Worm (Caenorhabditis elegans) whole organism, young adult: ENCODE measurements around the gene asp-8.

Experiments used
- B0261.1 ChIP-seq: sonication (generic microtip); optimal IDR thresholded peaks from 2 replicates; lab custom pipeline; 2016; ENCODE audit warnings: mild to moderate bottlenecking, missing genetic modification characterization, moderate library complexity, missing compliant biosample characterization
- B0336.3 ChIP-seq: fragments of 200-800 bp; sonication (Bioruptor generic); IDR thresholded peaks from 2 replicates; pipeline ENCODE4 v1.3.6; 2022; ENCODE audit warnings: missing genetic modification characterization, missing compliant biosample characterization
- F10E7.11 ChIP-seq: sonication (generic microtip); optimal IDR thresholded peaks from 2 replicates; lab custom pipeline; 2017; ENCODE audit warnings: mild to moderate bottlenecking, missing genetic modification characterization, moderate library complexity, missing compliant biosample characterization
- F23B12.7 ChIP-seq: sonication (generic microtip); optimal IDR thresholded peaks from 2 replicates; lab custom pipeline; 2017; ENCODE audit warnings: missing genetic modification characterization, mild to moderate bottlenecking, missing compliant biosample characterization, antibody characterized with exemption, moderate library complexity; ENCODE audit not compliant: insufficient read depth
- F37B4.10 ChIP-seq: fragments of 200-800 bp; sonication (Bioruptor generic); IDR thresholded peaks from 2 replicates; pipeline ENCODE4 v1.3.6; 2022; ENCODE audit warnings: missing genetic modification characterization, missing compliant biosample characterization
- F55B11.4 ChIP-seq: sonication (generic microtip); optimal IDR thresholded peaks from 2 replicates; lab custom pipeline; 2016; ENCODE audit warnings: missing compliant biosample characterization, missing genetic modification characterization, borderline replicate concordance; ENCODE audit not compliant: insufficient read depth
- F57A8.1 ChIP-seq: fragments of 200-800 bp; sonication (Bioruptor generic); optimal IDR thresholded peaks from 2 replicates; lab custom pipeline; 2018; ENCODE audit warnings: mild to moderate bottlenecking, missing genetic modification characterization, moderate library complexity, missing compliant biosample characterization
- K11D2.4 ChIP-seq: fragments of 200-800 bp; sonication (Bioruptor generic); IDR thresholded peaks from 2 replicates; pipeline ENCODE4 v1.3.6; 2022; ENCODE audit warnings: missing genetic modification reagents, missing genetic modification characterization, missing compliant biosample characterization
- K12H6.12 ChIP-seq: fragments of 200-800 bp; sonication (Bioruptor generic); optimal IDR thresholded peaks from 2 replicates; lab custom pipeline; 2018; ENCODE audit warnings: mild to moderate bottlenecking, missing genetic modification characterization, missing compliant biosample characterization
- T07F8.4 ChIP-seq: sonication (generic microtip); optimal IDR thresholded peaks from 2 replicates; lab custom pipeline; 2016; ENCODE audit warnings: mild to moderate bottlenecking, missing genetic modification characterization, moderate library complexity, missing compliant biosample characterization
- Y56A3A.18 ChIP-seq: fragments of 200-800 bp; sonication (Bioruptor generic); IDR thresholded peaks from 2 replicates; pipeline ENCODE4 v1.3.6; 2022; ENCODE audit warnings: missing genetic modification reagents, missing genetic modification characterization, missing compliant biosample characterization
- Y79H2A.3 ChIP-seq: fragments of 200-800 bp; sonication (Bioruptor generic); conservative IDR thresholded peaks from 2 replicates; pipeline ENCODE4 v1.3.6; 2022; ENCODE audit warnings: missing genetic modification reagents, missing genetic modification characterization, missing compliant biosample characterization
- attf-6 ChIP-seq: fragments of 200-800 bp; sonication (Bioruptor generic); IDR thresholded peaks from 2 replicates; pipeline ENCODE4 v1.3.6; 2022; ENCODE audit warnings: missing genetic modification reagents, missing genetic modification characterization, missing compliant biosample characterization
- ceh-27 ChIP-seq: fragments of 200-800 bp; sonication (Bioruptor generic); optimal IDR thresholded peaks from 2 replicates; lab custom pipeline; 2018; ENCODE audit warnings: mild to moderate bottlenecking, missing genetic modification characterization, moderate library complexity, missing compliant biosample characterization
- ceh-91 ChIP-seq: fragments of 200-800 bp; sonication (Bioruptor generic); IDR thresholded peaks from 2 replicates; pipeline ENCODE4 v1.3.6; 2022; ENCODE audit warnings: missing genetic modification reagents, missing genetic modification characterization, missing compliant biosample characterization
- die-1 ChIP-seq: sonication (generic microtip); optimal IDR thresholded peaks from 2 replicates; lab custom pipeline; 2016; ENCODE audit warnings: missing genotype, mild to moderate bottlenecking, missing genetic modification characterization, missing compliant biosample characterization
- dox-1 ChIP-seq: fragments of 200-800 bp; sonication (Bioruptor generic); IDR thresholded peaks from 2 replicates; pipeline ENCODE4 v1.3.6; 2022; ENCODE audit warnings: missing genetic modification reagents, missing genetic modification characterization, missing compliant biosample characterization
- efl-1 ChIP-seq: fragments of 150-350 bp; optimal IDR thresholded peaks from 2 replicates; lab custom pipeline; 2014; ENCODE audit warnings: missing biosample characterization, missing genetic modification reagents, missing genetic modification characterization
- hlh-12 ChIP-seq: sonication (generic microtip); optimal IDR thresholded peaks from 2 replicates; lab custom pipeline; 2016; ENCODE audit warnings: missing genetic modification characterization, missing compliant biosample characterization
- hlh-26 ChIP-seq: fragments of 200-800 bp; sonication (Bioruptor generic); conservative IDR thresholded peaks from 2 replicates; pipeline ENCODE4 v1.3.6; 2022; ENCODE audit warnings: missing genetic modification reagents, missing genetic modification characterization, missing compliant biosample characterization
- hmg-1.2 ChIP-seq: fragments of 200-800 bp; sonication (Bioruptor generic); IDR thresholded peaks from 2 replicates; pipeline ENCODE4 v1.3.6; 2022; ENCODE audit warnings: missing genetic modification reagents, missing genetic modification characterization, missing compliant biosample characterization
- let-607 ChIP-seq, 2 experiments: fragments of 200-800 bp in 1 of 2; sonication (Bioruptor generic) in 1 of 2; sonication (generic microtip) in 1 of 2; optimal IDR thresholded peaks; 2 replicates each; lab custom pipeline; 2016 to 2018; ENCODE audit warnings: mild to moderate bottlenecking in 2 of 2, missing compliant biosample characterization in 2 of 2, missing genetic modification characterization in 2 of 2, moderate library complexity in 2 of 2, missing genotype in 1 of 2
- lin-35 ChIP-seq, 3 experiments: fragments of 150-350 bp in 2 of 3; sonication (generic microtip) in 1 of 3; optimal IDR thresholded peaks; 2 replicates each; lab custom pipeline; 2014 to 2018; ENCODE audit warnings: missing biosample characterization in 3 of 3, missing genetic modification characterization in 3 of 3, missing genetic modification reagents in 3 of 3
- lin-54 ChIP-seq: fragments of 200-800 bp; sonication (Bioruptor generic); optimal IDR thresholded peaks from 2 replicates; lab custom pipeline; 2018; ENCODE audit warnings: mild to moderate bottlenecking, missing genetic modification characterization, missing compliant biosample characterization
- madf-10 ChIP-seq: sonication (generic microtip); optimal IDR thresholded peaks from 2 replicates; lab custom pipeline; 2016; ENCODE audit warnings: mild to moderate bottlenecking, missing genetic modification characterization, missing compliant biosample characterization
- madf-3 ChIP-seq: fragments of 200-800 bp; sonication (Bioruptor generic); IDR thresholded peaks from 2 replicates; pipeline ENCODE4 v1.3.6; 2022; ENCODE audit warnings: missing genetic modification reagents, missing genetic modification characterization, missing compliant biosample characterization
- mes-4 ChIP-seq: sonication (generic microtip); optimal IDR thresholded peaks from 2 replicates; lab custom pipeline; 2016; ENCODE audit warnings: missing genotype, missing genetic modification characterization, missing compliant biosample characterization
- mxl-1 ChIP-seq: sonication (generic microtip); optimal IDR thresholded peaks from 2 replicates; lab custom pipeline; 2016; ENCODE audit warnings: missing genetic modification characterization, missing compliant biosample characterization
- nfya-1 ChIP-seq: sonication (generic microtip); optimal IDR thresholded peaks from 2 replicates; lab custom pipeline; 2017; ENCODE audit warnings: antibody characterized with exemption, missing compliant biosample characterization, missing genetic modification characterization, borderline replicate concordance; ENCODE audit not compliant: insufficient read depth
- nhr-179 ChIP-seq: sonication (generic microtip); optimal IDR thresholded peaks from 2 replicates; lab custom pipeline; 2016; ENCODE audit warnings: mild to moderate bottlenecking, missing genetic modification characterization, missing compliant biosample characterization
- nhr-27 ChIP-seq: fragments of 200-800 bp; sonication (Bioruptor generic); optimal IDR thresholded peaks from 2 replicates; lab custom pipeline; 2018; ENCODE audit warnings: mild to moderate bottlenecking, missing genetic modification characterization, moderate library complexity, missing compliant biosample characterization
- nhr-90 ChIP-seq: sonication (generic microtip); optimal IDR thresholded peaks from 2 replicates; lab custom pipeline; 2016; ENCODE audit warnings: missing genotype, mild to moderate bottlenecking, missing genetic modification characterization, missing compliant biosample characterization
- rec-8 ChIP-seq, 2 experiments: sonication (generic microtip); optimal IDR thresholded peaks; 2 replicates each; lab custom pipeline; 2016; ENCODE audit warnings: mild to moderate bottlenecking in 2 of 2, missing genetic modification characterization in 2 of 2, missing genetic modification reagents in 2 of 2, missing genotype in 2 of 2, missing biosample characterization in 1 of 2, missing compliant biosample characterization in 1 of 2, moderate library complexity in 1 of 2
- repo-1 ChIP-seq: sonication (generic microtip); optimal IDR thresholded peaks from 2 replicates; lab custom pipeline; 2017; ENCODE audit warnings: mild to moderate bottlenecking, missing genetic modification characterization, missing compliant biosample characterization
- rpc-1 ChIP-seq, 2 experiments: fragments of 150-350 bp in 1 of 2; sonication (generic microtip) in 1 of 2; optimal IDR thresholded peaks; 2 replicates each; lab custom pipeline; 2014 to 2018; ENCODE audit warnings: missing biosample characterization in 1 of 2, missing genetic modification characterization in 1 of 2, missing genetic modification reagents in 1 of 2, missing genotype in 1 of 2
- tbp1 ChIP-seq: fragments of 200-800 bp; sonication (Bioruptor generic); optimal IDR thresholded peaks from 2 replicates; lab custom pipeline; 2018; ENCODE audit warnings: mild to moderate bottlenecking, missing genetic modification characterization, missing compliant biosample characterization
- tbx-9 ChIP-seq: sonication (generic microtip); optimal IDR thresholded peaks from 2 replicates; lab custom pipeline; 2016; ENCODE audit warnings: borderline replicate concordance, missing genetic modification characterization, inconsistent platforms, missing compliant biosample characterization
- tlf-1 ChIP-seq: fragments of 200-800 bp; sonication (Bioruptor generic); optimal IDR thresholded peaks from 2 replicates; lab custom pipeline; 2018; ENCODE audit warnings: mild to moderate bottlenecking, missing genetic modification characterization, missing compliant biosample characterization
- zfh-2 ChIP-seq: fragments of 200-800 bp; sonication (Bioruptor generic); conservative IDR thresholded peaks from 2 replicates; pipeline ENCODE4 v1.3.6; 2022; ENCODE audit warnings: missing genetic modification reagents, missing genetic modification characterization, missing compliant biosample characterization
- ztf-22 ChIP-seq: fragments of 200-800 bp; sonication (Bioruptor generic); optimal IDR thresholded peaks from 2 replicates; lab custom pipeline; 2018; ENCODE audit warnings: mild to moderate bottlenecking, missing genetic modification characterization, moderate library complexity, missing compliant biosample characterization
- ztf-28 ChIP-seq: fragments of 200-800 bp; sonication (Bioruptor generic); IDR thresholded peaks from 2 replicates; pipeline ENCODE4 v1.3.6; 2022; ENCODE audit warnings: missing genetic modification reagents, missing genetic modification characterization, missing compliant biosample characterization

The asp-8 gene

DNA sequence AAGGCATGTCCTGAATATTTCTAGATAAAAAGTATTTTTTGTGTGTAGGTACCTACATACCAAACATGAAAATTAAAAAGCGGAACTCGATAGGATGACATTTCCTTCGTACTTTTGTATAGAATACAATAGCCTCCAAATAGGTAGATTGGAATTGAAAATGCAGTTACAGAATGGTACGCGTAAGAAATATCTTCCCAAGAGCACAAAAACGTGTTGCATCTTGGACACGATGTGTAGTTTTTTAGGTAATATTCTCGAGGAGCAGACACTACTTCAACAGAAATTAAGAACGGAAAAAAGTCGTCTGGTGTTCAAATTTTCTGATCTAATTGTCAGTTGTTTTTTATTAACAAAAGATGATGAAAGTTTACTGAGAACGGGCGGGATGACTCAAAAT is 36.9 kb upstream of the asp-8 start, which contains the start of gene srh-85:
srh-85 (minus strand) TSS at position 101 of the 400 bp plus-strand sequence.
- TF ChIP-seq rec-8 (tag; optimal IDR thresholded peaks at IDR 0.05; lab: Kevin White, UChicago) (no peak), B0336.3 (no peak), madf-3 (GFP tag; lab: Robert Waterston, UW) (no peak), Y79H2A.3 (GFP tag; lab: Robert Waterston, UW) (no peak), rpc-1 (optimal IDR thresholded peaks at IDR 0.05; lab: Kevin White, UChicago) (no peak), rpc-1 (tag; optimal IDR thresholded peaks at IDR 0.05; lab: Kevin White, UChicago) (no peak), F37B4.10 (GFP tag; lab: Robert Waterston, UW) (no peak), zfh-2 (GFP tag; lab: Robert Waterston, UW) (no peak), tbx-9 (tag; lab: Kevin White, UChicago) (no peak), attf-6 (GFP tag; lab: Robert Waterston, UW) (no peak), nhr-179 (tag; lab: Kevin White, UChicago) (no peak), F57A8.1 (GFP tag; lab: Kevin White, UChicago) (no peak), B0261.1 (tag; lab: Kevin White, UChicago) (no peak), lin-54 (GFP tag; lab: Kevin White, UChicago) (no peak)

DNA sequence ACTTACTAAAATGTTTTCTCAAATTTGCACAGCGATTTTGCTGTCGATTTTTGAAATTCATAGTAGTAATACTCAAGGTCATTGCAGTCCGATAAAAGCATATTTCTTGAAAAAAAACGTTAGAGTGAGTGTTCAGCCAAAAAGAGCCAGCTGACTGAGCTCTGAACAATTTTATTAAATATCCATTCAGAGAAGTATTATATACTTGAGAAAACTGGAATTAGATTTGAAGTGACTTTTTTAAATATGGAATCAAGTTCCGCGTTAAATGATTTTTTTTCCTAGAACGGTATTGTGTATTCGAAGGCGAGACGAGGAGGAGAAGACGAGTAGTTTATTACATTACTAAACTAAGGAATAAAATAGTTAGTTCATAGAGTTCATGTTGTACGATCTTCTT is 32.9 kb upstream of the asp-8 start, which contains the start of gene srw-121:
srw-121 (minus strand) TSS at position 101 of the 400 bp plus-strand sequence.
- TF ChIP-seq F23B12.7 (tag; lab: Kevin White, UChicago) (no peak), nhr-27 (tag; lab: Kevin White, UChicago) (no peak), K12H6.12 (tag; lab: Kevin White, UChicago) (no peak), F55B11.4 (no peak), hmg-1.2 (GFP tag; lab: Robert Waterston, UW) (no peak), F10E7.11 (tag; lab: Kevin White, UChicago) (no peak)
- TF ChIP-seq, all 124 proteins: peak for 0

DNA sequence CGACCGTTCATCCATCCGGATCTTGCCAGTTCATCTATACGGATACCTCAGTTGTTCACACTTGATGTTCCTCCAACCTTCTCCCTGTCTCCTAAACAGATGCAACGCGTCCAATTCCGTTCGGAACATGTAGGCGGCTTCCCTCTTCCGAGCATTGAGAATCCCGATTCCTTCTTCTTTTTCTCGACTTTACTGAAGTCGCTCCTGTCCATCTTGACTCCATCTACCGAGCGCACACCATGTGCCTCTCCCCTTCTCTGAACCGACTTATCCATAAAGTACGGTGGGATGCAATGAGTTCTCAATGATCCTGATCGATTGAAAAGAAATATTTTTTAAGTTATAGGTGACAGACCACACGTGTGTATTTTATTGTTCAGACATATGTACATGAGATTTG is 32.3 kb upstream of the asp-8 start:
- TF ChIP-seq F37B4.10 (GFP tag; lab: Robert Waterston, UW) (no peak), repo-1 (tag; lab: Kevin White, UChicago) (no peak), efl-1 (no peak)
- TF ChIP-seq, all 124 proteins: peak for 0

DNA sequence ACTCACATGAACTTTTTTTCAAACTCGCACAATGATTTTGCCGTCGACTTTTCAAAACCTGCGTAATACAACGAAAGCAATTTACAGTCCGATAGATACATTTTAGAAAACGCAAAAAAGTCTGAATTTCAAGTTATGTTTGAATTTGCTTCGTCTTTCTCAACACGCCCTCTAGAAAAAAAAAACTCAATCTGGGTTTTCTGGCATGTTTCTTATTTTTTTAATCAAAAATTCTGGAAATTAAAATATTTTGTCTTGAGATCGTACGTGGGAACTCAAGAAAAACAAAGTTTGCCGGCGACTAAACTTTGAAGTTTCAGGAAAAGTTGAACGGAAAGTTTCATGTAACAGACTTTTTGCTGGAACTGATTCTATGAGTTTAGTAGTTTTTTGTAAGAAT is 30.5 kb upstream of the asp-8 start, which contains the start of gene srw-115:
srw-115 (minus strand) TSS at position 101 of the 400 bp plus-strand sequence.
- TF ChIP-seq ztf-28 (GFP tag; lab: Robert Waterston, UW), result no peak
- no peak for TF ChIP-seq T07F8.4 (tag; lab: Kevin White, UChicago)
- TF ChIP-seq let-607 (tag; optimal IDR thresholded peaks at IDR 0.05; lab: Kevin White, UChicago), result no peak
- TF ChIP-seq madf-10, result no peak
- no peak for TF ChIP-seq tlf-1 (GFP tag; lab: Kevin White, UChicago)
- TF ChIP-seq nfya-1 (tag; lab: Kevin White, UChicago), result no peak
- TF ChIP-seq die-1 (tag; lab: Kevin White, UChicago), result no peak
- TF ChIP-seq hlh-26 (GFP tag; lab: Robert Waterston, UW), result no peak
- TF ChIP-seq mes-4, result no peak
- TF ChIP-seq K11D2.4 (GFP tag; lab: Robert Waterston, UW), result no peak

DNA sequence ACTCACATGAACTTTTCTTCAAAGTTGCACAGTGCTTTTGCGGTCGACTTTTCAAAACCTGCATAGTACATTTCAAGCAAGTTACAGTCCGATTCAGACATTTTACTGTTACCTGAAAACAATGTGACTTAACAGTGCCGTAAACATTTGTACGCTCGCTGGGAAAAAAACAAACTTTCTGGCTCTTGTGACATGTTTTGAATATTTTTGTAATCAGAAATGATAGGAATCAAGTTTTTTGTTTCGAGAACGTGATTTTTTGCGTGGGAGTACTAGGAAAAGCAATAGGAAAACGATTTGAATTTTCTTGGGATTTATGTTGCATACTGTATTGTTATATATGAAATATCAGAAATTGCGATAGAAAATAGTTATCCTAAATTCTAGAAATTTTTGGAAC is 28.2 kb upstream of the asp-8 start, which contains the start of gene srw-120:
srw-120 (minus strand) TSS at position 101 of the 400 bp plus-strand sequence.
- TF ChIP-seq hlh-12 (no peak), nhr-90 (tag; lab: Kevin White, UChicago) (no peak), ceh-91 (GFP tag; lab: Robert Waterston, UW) (no peak), rpc-1 (optimal IDR thresholded peaks at IDR 0.05; lab: Kevin White, UChicago) (no peak), rpc-1 (tag; optimal IDR thresholded peaks at IDR 0.05; lab: Kevin White, UChicago) (no peak), lin-35 (GFP tag; optimal IDR thresholded peaks at IDR 0.05; lab: Kevin White, UChicago) (no peak), B0261.1 (tag; lab: Kevin White, UChicago) (no peak), madf-3 (GFP tag; lab: Robert Waterston, UW) (no peak), Y56A3A.18 (GFP tag; lab: Robert Waterston, UW) (no peak), ceh-27 (GFP tag; lab: Kevin White, UChicago) (no peak), dox-1 (no peak), ztf-22 (GFP tag; lab: Kevin White, UChicago) (no peak), tbp1 (GFP tag; lab: Kevin White, UChicago) (no peak), mxl-1 (no peak), hlh-26 (GFP tag; lab: Robert Waterston, UW) (no peak), efl-1 (no peak)
